Worm (Caenorhabditis elegans): ENCODE measurements around the gene B0496.11.

DNA sequence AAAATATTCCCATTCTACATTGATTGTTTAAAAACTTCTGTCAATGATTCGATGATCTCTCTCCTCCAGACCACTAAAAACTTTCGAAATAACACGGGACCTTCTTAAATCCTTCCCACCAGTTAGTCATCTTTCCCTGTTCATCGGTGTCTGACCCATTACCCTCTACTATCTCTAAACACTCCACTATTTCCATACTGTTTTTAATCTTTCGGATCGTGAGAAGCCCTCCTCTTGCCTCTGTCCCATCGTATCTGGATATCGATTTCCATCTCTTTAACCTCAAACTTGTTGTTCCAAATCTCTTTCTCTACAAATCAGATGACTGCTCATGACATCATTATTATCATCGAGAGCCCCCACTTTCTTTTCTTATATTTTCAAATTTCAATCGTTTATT is 5.4 kb downstream of the B0496.11 start:
- no peak for TF ChIP-seq tbx-2 (tag; optimal IDR thresholded peaks at IDR 0.05)
- no peak for TF ChIP-seq mdl-1 (tag; optimal IDR thresholded peaks at IDR 0.05)
- TF ChIP-seq nhr-23 (tag; optimal IDR thresholded peaks at IDR 0.05), result no peak

Data from whole organism, L3 larva.